Fruit fly (Drosophila melanogaster) S2 (cell line): ENCODE data around the gene Eph.

Source experiments
- CG8478 ChIP-seq: fragments of >200 bp; optimal IDR thresholded peaks from 2 replicates; lab custom pipeline; 2018
- CTCF ChIP-seq, 2 experiments: fragments of >200 bp; optimal IDR thresholded peaks; 2 replicates each; lab custom pipeline; 2018

- TF ChIP-seq CTCF (optimal IDR thresholded peaks at IDR 0.05; lab: Kevin White, UChicago) (no peak), CG8478 (no peak)
Measured at dm6 chr4:571504-572268, 38.8 kb upstream of the Eph start, which contains the start of the genes ND-49 and Ephrin.
